Fruit fly (Drosophila melanogaster) whole organism, embryonic: ENCODE results near the gene RpL37A.

Experiments used
- Atf-2 ChIP-seq: fragments of 200-800 bp; sonication (Bioruptor generic); optimal IDR thresholded peaks from 2 replicates; lab custom pipeline; 2016; ENCODE audit warnings: missing biosample characterization, missing genetic modification characterization
- Bdp1 ChIP-seq: fragments of 200-800 bp; sonication (Bioruptor generic); optimal IDR thresholded peaks from 3 replicates; lab custom pipeline; 2016; ENCODE audit warnings: missing biosample characterization, missing genetic modification characterization
- BtbVII ChIP-seq: fragments of 200-800 bp; sonication (Bioruptor generic); optimal IDR thresholded peaks from 3 replicates; lab custom pipeline; 2017; ENCODE audit warnings: missing biosample characterization, mild to moderate bottlenecking, missing genetic modification characterization
- CG10274 ChIP-seq: fragments of 200-800 bp; sonication (Bioruptor generic); optimal IDR thresholded peaks from 3 replicates; lab custom pipeline; 2017; ENCODE audit warnings: missing biosample characterization, mild to moderate bottlenecking, missing genetic modification characterization
- CG11723 ChIP-seq: fragments of 200-800 bp; sonication (Bioruptor generic); optimal IDR thresholded peaks from 2 replicates; lab custom pipeline; 2017; ENCODE audit warnings: missing biosample characterization, mild to moderate bottlenecking, missing genetic modification characterization
- CG12155 ChIP-seq: fragments of 200-800 bp; sonication (Bioruptor generic); optimal IDR thresholded peaks from 3 replicates; lab custom pipeline; 2016; ENCODE audit warnings: missing biosample characterization, missing genetic modification characterization
- CG14965 ChIP-seq: fragments of 200-800 bp; sonication (Bioruptor generic); optimal IDR thresholded peaks from 2 replicates; lab custom pipeline; 2016; ENCODE audit warnings: missing biosample characterization, missing genetic modification characterization, borderline replicate concordance
- CG16779 ChIP-seq: fragments of 200-800 bp; sonication (Bioruptor generic); IDR thresholded peaks from 2 replicates; pipeline ENCODE4 v1.3.6; 2022; ENCODE audit warnings: missing biosample characterization, missing genetic modification characterization
- CG16813 ChIP-seq: fragments of 200-800 bp; sonication (Bioruptor generic); IDR thresholded peaks from 3 replicates; pipeline ENCODE4 v1.3.6; 2022; ENCODE audit warnings: missing biosample characterization, missing genetic modification characterization; ENCODE audit not compliant: partially characterized antibody
- CG16815 ChIP-seq: fragments of 200-800 bp; sonication (Bioruptor generic); optimal IDR thresholded peaks from 3 replicates; lab custom pipeline; 2017; ENCODE audit warnings: missing biosample characterization, mild to moderate bottlenecking, missing genetic modification characterization
- CG17385 ChIP-seq: fragments of 200-800 bp; sonication (Bioruptor generic); optimal IDR thresholded peaks from 3 replicates; lab custom pipeline; 2018; ENCODE audit warnings: missing biosample characterization, mild to moderate bottlenecking, missing genetic modification characterization
- CG18011 ChIP-seq: fragments of 200-800 bp; sonication (Bioruptor generic); optimal IDR thresholded peaks from 2 replicates; lab custom pipeline; 2017; ENCODE audit warnings: missing biosample characterization, missing genetic modification characterization, mild to moderate bottlenecking, moderate library complexity, missing genotype
- CG2875 ChIP-seq: fragments of 200-800 bp; sonication (Bioruptor generic); optimal IDR thresholded peaks from 2 replicates; lab custom pipeline; 2017; ENCODE audit warnings: missing biosample characterization, mild to moderate bottlenecking, missing genetic modification characterization, missing genetic modification reagents
- CG30403 ChIP-seq: fragments of 200-800 bp; sonication (Bioruptor generic); optimal IDR thresholded peaks from 3 replicates; lab custom pipeline; 2016; ENCODE audit warnings: missing biosample characterization, missing genetic modification characterization
- CG3163 ChIP-seq: fragments of 200-800 bp; sonication (Bioruptor generic); optimal IDR thresholded peaks from 3 replicates; lab custom pipeline; 2016; ENCODE audit warnings: missing biosample characterization, missing genetic modification characterization
- CG33213 ChIP-seq: fragments of 200-800 bp; sonication (Bioruptor generic); optimal IDR thresholded peaks from 3 replicates; lab custom pipeline; 2016; ENCODE audit warnings: missing biosample characterization, missing genetic modification characterization
- CG4328 ChIP-seq: fragments of 200-800 bp; sonication (Bioruptor generic); optimal IDR thresholded peaks from 3 replicates; lab custom pipeline; 2017; ENCODE audit warnings: missing biosample characterization, missing genetic modification reagents, missing genetic modification characterization
- CG43689 ChIP-seq: fragments of 200-800 bp; sonication (Bioruptor generic); IDR thresholded peaks from 2 replicates; pipeline ENCODE4 v1.3.6; 2022; ENCODE audit warnings: missing biosample characterization, missing genetic modification characterization
- CG6683 ChIP-seq: fragments of 200-800 bp; sonication (Bioruptor generic); optimal IDR thresholded peaks from 2 replicates; lab custom pipeline; 2017; ENCODE audit warnings: missing biosample characterization, mild to moderate bottlenecking, missing genetic modification characterization, missing genetic modification reagents
- CG7786 ChIP-seq: fragments of 200-800 bp; sonication (Bioruptor generic); optimal IDR thresholded peaks from 2 replicates; lab custom pipeline; 2016; ENCODE audit warnings: missing biosample characterization, missing genetic modification characterization
- D19A ChIP-seq: fragments of 200-800 bp; optimal IDR thresholded peaks from 3 replicates; lab custom pipeline; 2019; ENCODE audit warnings: missing biosample characterization, mild to moderate bottlenecking, missing genetic modification characterization, moderate library complexity
- Dfd ChIP-seq, 2 experiments: fragments of >200 bp; optimal IDR thresholded peaks; 2 replicates each; lab custom pipeline; 2017; ENCODE audit warnings: missing biosample characterization in 2 of 2, missing genetic modification characterization in 2 of 2
- ERR ChIP-seq: fragments of 200-800 bp; sonication (Bioruptor generic); optimal IDR thresholded peaks from 2 replicates; lab custom pipeline; 2016; ENCODE audit warnings: missing biosample characterization, missing genetic modification characterization
- HLH3B ChIP-seq: fragments of 200-800 bp; sonication (Bioruptor generic); IDR thresholded peaks from 2 replicates; pipeline ENCODE4 v1.3.6; 2022; ENCODE audit warnings: missing biosample characterization, missing genetic modification characterization
- Hand ChIP-seq: fragments of 200-800 bp; sonication (Bioruptor generic); optimal IDR thresholded peaks from 2 replicates; lab custom pipeline; 2017; ENCODE audit warnings: mild to moderate bottlenecking, missing biosample characterization, missing genetic modification reagents, missing genetic modification characterization
- HmgD ChIP-seq: fragments of 200-800 bp; sonication (Bioruptor generic); optimal IDR thresholded peaks from 3 replicates; lab custom pipeline; 2016; ENCODE audit warnings: missing biosample characterization, missing genetic modification characterization
- MBD-R2 ChIP-seq: fragments of 200-800 bp; sonication (Bioruptor generic); IDR thresholded peaks from 2 replicates; pipeline ENCODE4 v1.3.6; 2022; ENCODE audit warnings: missing biosample characterization, missing genetic modification characterization
- Sox100B ChIP-seq: fragments of 200-800 bp; sonication (Bioruptor generic); optimal IDR thresholded peaks from 3 replicates; lab custom pipeline; 2018; ENCODE audit warnings: missing biosample characterization, mild to moderate bottlenecking, missing genetic modification characterization
- Sry-δ ChIP-seq: fragments of 200-800 bp; sonication (Bioruptor generic); optimal IDR thresholded peaks from 2 replicates; lab custom pipeline; 2016; ENCODE audit warnings: missing biosample characterization, missing genetic modification characterization
- aop ChIP-seq: fragments of 200-800 bp; sonication (Bioruptor generic); IDR thresholded peaks from 2 replicates; pipeline ENCODE4 v1.3.6; 2022; ENCODE audit warnings: missing biosample characterization, missing genetic modification characterization
- bab2 ChIP-seq: fragments of 200-800 bp; sonication (Bioruptor generic); optimal IDR thresholded peaks from 2 replicates; lab custom pipeline; 2016; ENCODE audit warnings: missing biosample characterization, missing genetic modification characterization
- bbx ChIP-seq: fragments of 200-800 bp; sonication (Bioruptor generic); IDR thresholded peaks from 2 replicates; pipeline ENCODE4 v1.3.6; 2022; ENCODE audit warnings: missing biosample characterization, missing genetic modification characterization; ENCODE audit not compliant: partially characterized antibody
- br ChIP-seq: fragments of >200 bp; optimal IDR thresholded peaks from 2 replicates; lab custom pipeline; 2017
- cg ChIP-seq: fragments of 200-800 bp; sonication (Bioruptor generic); optimal IDR thresholded peaks from 3 replicates; lab custom pipeline; 2019; ENCODE audit warnings: missing biosample characterization, mild to moderate bottlenecking, missing genetic modification characterization, moderate library complexity
- crc ChIP-seq: fragments of 200-800 bp; sonication (Bioruptor generic); optimal IDR thresholded peaks from 2 replicates; lab custom pipeline; 2016; ENCODE audit warnings: missing biosample characterization, missing genetic modification characterization
- dan ChIP-seq: fragments of 200-800 bp; sonication (Bioruptor generic); IDR thresholded peaks from 2 replicates; pipeline ENCODE4 v1.3.6; 2022; ENCODE audit warnings: missing biosample characterization, missing genetic modification characterization
- danr ChIP-seq: fragments of 200-800 bp; sonication (Bioruptor generic); IDR thresholded peaks from 2 replicates; pipeline ENCODE4 v1.3.6; 2022; ENCODE audit warnings: missing biosample characterization, missing genetic modification characterization
- ems ChIP-seq: fragments of 200-800 bp; sonication (Bioruptor generic); optimal IDR thresholded peaks from 3 replicates; lab custom pipeline; 2016; ENCODE audit warnings: missing biosample characterization, missing genetic modification characterization
- fd102C ChIP-seq: fragments of 200-800 bp; sonication (Bioruptor generic); optimal IDR thresholded peaks from 2 replicates; lab custom pipeline; 2018; ENCODE audit warnings: missing biosample characterization, mild to moderate bottlenecking, missing genetic modification characterization, moderate library complexity
- gfzf ChIP-seq: fragments of 200-800 bp; sonication (Bioruptor generic); optimal IDR thresholded peaks from 2 replicates; lab custom pipeline; 2016; ENCODE audit warnings: missing biosample characterization, mild to moderate bottlenecking, missing genetic modification characterization, moderate library complexity
- hb ChIP-seq: fragments of 200-800 bp; sonication (Bioruptor generic); IDR thresholded peaks from 3 replicates; pipeline ENCODE4 v1.3.6; 2022; ENCODE audit warnings: missing biosample characterization, missing genetic modification characterization; ENCODE audit not compliant: partially characterized antibody
- hkb ChIP-seq, 2 experiments: fragments of 200-800 bp in 1 of 2; fragments of >200 bp in 1 of 2; sonication (Bioruptor generic) in 1 of 2; IDR thresholded peaks in 1 of 2; optimal IDR thresholded peaks in 1 of 2; 2 replicates each; pipeline versions ENCODE4 v1.3.6 to Lab custom; 2017 to 2022; ENCODE audit warnings: missing biosample characterization in 1 of 2, missing genetic modification characterization in 1 of 2
- ind ChIP-seq: fragments of 200-800 bp; sonication (Bioruptor generic); optimal IDR thresholded peaks from 3 replicates; lab custom pipeline; 2016; ENCODE audit warnings: missing biosample characterization, missing genetic modification characterization
- kni ChIP-seq: fragments of 200-800 bp; sonication (Bioruptor generic); optimal IDR thresholded peaks from 3 replicates; lab custom pipeline; 2017; ENCODE audit warnings: mild to moderate bottlenecking, missing biosample characterization, missing genetic modification reagents, missing genetic modification characterization
- nerfin-1 ChIP-seq: fragments of 200-800 bp; sonication (Bioruptor generic); optimal IDR thresholded peaks from 3 replicates; lab custom pipeline; 2019; ENCODE audit warnings: missing biosample characterization, mild to moderate bottlenecking, missing genetic modification characterization, moderate library complexity
- shn ChIP-seq: fragments of 200-800 bp; sonication (Bioruptor generic); optimal IDR thresholded peaks from 3 replicates; lab custom pipeline; 2016; ENCODE audit warnings: missing biosample characterization, missing genetic modification characterization
- unpg ChIP-seq: fragments of 200-800 bp; sonication (Bioruptor generic); optimal IDR thresholded peaks from 3 replicates; lab custom pipeline; 2018; ENCODE audit warnings: missing biosample characterization, mild to moderate bottlenecking, missing genetic modification characterization, moderate library complexity
- zen ChIP-seq: fragments of 200-800 bp; sonication (Bioruptor generic); optimal IDR thresholded peaks from 3 replicates; lab custom pipeline; 2018; ENCODE audit warnings: missing biosample characterization, mild to moderate bottlenecking, missing genetic modification characterization, moderate library complexity
- zen2 ChIP-seq: fragments of 200-800 bp; sonication (Bioruptor generic); IDR thresholded peaks from 3 replicates; pipeline ENCODE4 v1.3.6; 2022; ENCODE audit warnings: missing biosample characterization, missing genetic modification characterization; ENCODE audit not compliant: partially characterized antibody

The RpL37A gene

dm6 chr2L:5086905-5087522 is 16.3 kb downstream of the RpL37A start (continued):
- peak; percentile 58 for TF ChIP-seq zen (tag; lab: Kevin White, UChicago)
- TF ChIP-seq CG18011 (GFP tag; lab: Kevin White, UChicago): peak; percentile 19
- TF ChIP-seq unpg (GFP tag; lab: Kevin White, UChicago): peak; percentile 86
- TF ChIP-seq CG2875 (GFP tag; lab: Kevin White, UChicago): peak; percentile 64
- no peak for TF ChIP-seq kni (GFP tag; lab: Kevin White, UChicago)
- TF ChIP-seq MBD-R2: no peak
- peak; percentile 53 for TF ChIP-seq CG12155 (GFP tag; lab: Kevin White, UChicago)
- no peak for TF ChIP-seq aop (GFP tag; lab: Robert Waterston, UW)
- no peak for TF ChIP-seq cg (GFP tag; lab: Kevin White, UChicago)
- TF ChIP-seq CG11723 (GFP tag; lab: Kevin White, UChicago): peak; percentile 69
- TF ChIP-seq CG43689 (GFP tag; lab: Robert Waterston, UW): peak; percentile 62; the same call in 1 of the 2 replicates
- peak; percentile 51 for TF ChIP-seq shn (GFP tag; lab: Kevin White, UChicago)
- TF ChIP-seq dan (GFP tag; lab: Robert Waterston, UW): no peak
- peak; percentile 11 for TF ChIP-seq CG3163
- peak; percentile 62 for TF ChIP-seq Atf-2
- peak; percentile 70 for TF ChIP-seq BtbVII (GFP tag; lab: Kevin White, UChicago)
- TF ChIP-seq zen2: no peak
- TF ChIP-seq Hand (GFP tag; lab: Kevin White, UChicago): peak; percentile 65
- peak; percentile 84 for TF ChIP-seq CG30403 (GFP tag; lab: Kevin White, UChicago)
- TF ChIP-seq CG6683 (GFP tag; lab: Kevin White, UChicago): peak; percentile 57
- peak; percentile 76 for TF ChIP-seq D19A (tag; lab: Kevin White, UChicago)
- peak; percentile 63 for TF ChIP-seq ems (GFP tag; lab: Kevin White, UChicago)
- peak; percentile 43 for TF ChIP-seq crc
- TF ChIP-seq CG7786 (GFP tag; lab: Kevin White, UChicago): peak; percentile 60
- peak; percentile 46 for TF ChIP-seq Bdp1
- no peak for TF ChIP-seq CG16779
- peak; percentile 80 for TF ChIP-seq CG17385
- no peak for TF ChIP-seq br
- TF ChIP-seq danr (GFP tag; lab: Robert Waterston, UW): peak; percentile 42; the same call in 1 of the 2 replicates
- TF ChIP-seq HLH3B (GFP tag; lab: Robert Waterston, UW): peak; percentile 53
- TF ChIP-seq ind (GFP tag; lab: Kevin White, UChicago): peak; percentile 68
- TF ChIP-seq Sry-δ (GFP tag; lab: Kevin White, UChicago): peak; percentile 33
- peak; percentile 52 for TF ChIP-seq CG16815 (GFP tag; lab: Kevin White, UChicago)
- TF ChIP-seq CG4328 (GFP tag; lab: Kevin White, UChicago): peak; percentile 52
- peak; percentile 89 for TF ChIP-seq Sox100B (GFP tag; lab: Kevin White, UChicago)
- TF ChIP-seq gfzf (GFP tag; lab: Kevin White, UChicago): no peak
- no peak for TF ChIP-seq hkb (optimal IDR thresholded peaks at IDR 0.05; lab: Kevin White, UChicago)
- peak; percentile 79 for TF ChIP-seq hkb (GFP tag; IDR thresholded peaks at IDR 0.05; lab: Robert Waterston, UW)
- peak; percentile 76 for TF ChIP-seq nerfin-1
- no peak for TF ChIP-seq CG16813 (GFP tag; lab: Robert Waterston, UW)
- TF ChIP-seq CG33213 (GFP tag; lab: Kevin White, UChicago): peak; percentile 63
- TF ChIP-seq hb (GFP tag; lab: Robert Waterston, UW): no peak
- TF ChIP-seq bab2 (GFP tag; lab: Kevin White, UChicago): peak; percentile 71
- no peak for TF ChIP-seq Dfd (GFP tag; optimal IDR thresholded peaks at IDR 0.05; lab: Kevin White, UChicago)
- TF ChIP-seq CG10274: peak; percentile 96
- peak; percentile 34 for TF ChIP-seq ERR (GFP tag; lab: Kevin White, UChicago)
- peak; percentile 14 for TF ChIP-seq CG14965 (GFP tag; lab: Kevin White, UChicago)
- TF ChIP-seq bbx (GFP tag; lab: Robert Waterston, UW): no peak
- TF ChIP-seq fd102C (GFP tag; lab: Kevin White, UChicago): peak; percentile 17
- TF ChIP-seq HmgD (GFP tag; lab: Kevin White, UChicago): peak; percentile 26
